Worm (Caenorhabditis elegans) whole organism, L4 larva: ENCODE results near the gene srsx-15.

ENCODE experiments used
- D1046.2 ChIP-seq: fragments of 200-800 bp; sonication (Bioruptor generic); IDR thresholded peaks from 2 replicates; pipeline ENCODE4 v1.3.6; 2022; ENCODE audit warnings: missing genetic modification characterization, missing compliant biosample characterization
- F26F4.8 ChIP-seq: fragments of 200-800 bp; sonication (Bioruptor generic); conservative IDR thresholded peaks from 2 replicates; pipeline ENCODE4 v1.3.6; 2022; ENCODE audit warnings: missing genetic modification characterization, missing compliant biosample characterization
- F49E8.2 ChIP-seq: sonication (generic microtip); optimal IDR thresholded peaks from 2 replicates; lab custom pipeline; 2016; ENCODE audit warnings: missing compliant biosample characterization, mild to moderate bottlenecking, missing genetic modification characterization, borderline replicate concordance
- Y48G9A.11 ChIP-seq: fragments of 200-800 bp; sonication (Bioruptor generic); IDR thresholded peaks from 2 replicates; pipeline ENCODE4 v1.3.6; 2022; ENCODE audit warnings: missing genetic modification reagents, missing genetic modification characterization, missing compliant biosample characterization
- ZK337.2 ChIP-seq: fragments of 200-800 bp; sonication (Bioruptor generic); IDR thresholded peaks from 2 replicates; pipeline ENCODE4 v1.3.6; 2022; ENCODE audit warnings: missing genetic modification reagents, missing genetic modification characterization, missing compliant biosample characterization
- aha-1 ChIP-seq: fragments of 150-350 bp; peaks from one replicate; lab custom pipeline; 2014; ENCODE audit warnings: missing biosample characterization, missing genetic modification characterization
- arid-1 ChIP-seq: fragments of 200-800 bp; sonication (Bioruptor generic); conservative IDR thresholded peaks from 2 replicates; pipeline ENCODE4 v1.3.6; 2022; ENCODE audit warnings: missing genetic modification reagents, missing genetic modification characterization, missing compliant biosample characterization
- ceh-20 ChIP-seq: fragments of 200-800 bp; sonication (Bioruptor generic); IDR thresholded peaks from 2 replicates; pipeline ENCODE4 v1.3.6; 2022; ENCODE audit warnings: missing genetic modification reagents, missing genetic modification characterization, missing compliant biosample characterization
- ceh-62 ChIP-seq: sonication (generic microtip); optimal IDR thresholded peaks from 2 replicates; lab custom pipeline; 2017; ENCODE audit warnings: missing biosample characterization, missing genetic modification characterization
- ctbp-1 ChIP-seq: fragments of 200-800 bp; sonication (Bioruptor generic); IDR thresholded peaks from 2 replicates; pipeline ENCODE4 v1.3.6; 2022; ENCODE audit warnings: missing genetic modification reagents, missing genetic modification characterization, missing compliant biosample characterization
- daf-16 ChIP-seq, 3 experiments: sonication (generic microtip); optimal IDR thresholded peaks; 2 replicates each; lab custom pipeline; 2016 to 2017; ENCODE audit warnings: missing genetic modification characterization in 3 of 3, missing genetic modification reagents in 3 of 3, mild to moderate bottlenecking in 2 of 3, missing compliant biosample characterization in 2 of 3, missing biosample characterization in 1 of 3, moderate library complexity in 1 of 3
- daf-8 ChIP-seq: fragments of 200-800 bp; sonication (Bioruptor generic); IDR thresholded peaks from 2 replicates; pipeline ENCODE4 v1.3.6; 2022; ENCODE audit warnings: missing genetic modification characterization, missing compliant biosample characterization
- dmd-6 ChIP-seq: fragments of 200-800 bp; sonication (Bioruptor generic); IDR thresholded peaks from 2 replicates; pipeline ENCODE4 v1.3.6; 2022; ENCODE audit warnings: missing genetic modification reagents, missing genetic modification characterization, missing compliant biosample characterization
- dmd-8 ChIP-seq: fragments of 200-800 bp; sonication (Bioruptor generic); IDR thresholded peaks from 2 replicates; pipeline ENCODE4 v1.3.6; 2022; ENCODE audit warnings: missing genetic modification characterization, missing compliant biosample characterization
- duxl-1 ChIP-seq: sonication (generic microtip); optimal IDR thresholded peaks from 2 replicates; lab custom pipeline; 2016; ENCODE audit warnings: mild to moderate bottlenecking, missing genetic modification characterization, moderate library complexity, missing compliant biosample characterization; ENCODE audit not compliant: poor library complexity
- dve-1 ChIP-seq: sonication (generic microtip); optimal IDR thresholded peaks from 2 replicates; lab custom pipeline; 2017; ENCODE audit warnings: antibody characterized with exemption, mild to moderate bottlenecking, missing genetic modification characterization, missing compliant biosample characterization; ENCODE audit not compliant: insufficient read depth
- hmg-1.1 ChIP-seq: fragments of 200-800 bp; sonication (Bioruptor generic); IDR thresholded peaks from 2 replicates; pipeline ENCODE4 v1.3.6; 2022; ENCODE audit warnings: missing genetic modification reagents, missing genetic modification characterization, missing compliant biosample characterization
- lim-7 ChIP-seq: fragments of 200-800 bp; sonication (Bioruptor generic); IDR thresholded peaks from 2 replicates; pipeline ENCODE4 v1.3.6; 2022; ENCODE audit warnings: missing genetic modification characterization, missing compliant biosample characterization
- lin-1 ChIP-seq: fragments of 200-800 bp; sonication (Bioruptor generic); IDR thresholded peaks from 2 replicates; pipeline ENCODE4 v1.3.6; 2022; ENCODE audit warnings: missing genetic modification reagents, missing genetic modification characterization, missing compliant biosample characterization
- lin-13 ChIP-seq: fragments of 150-350 bp; optimal IDR thresholded peaks from 2 replicates; lab custom pipeline; 2014; ENCODE audit warnings: missing biosample characterization, missing genetic modification reagents, missing genetic modification characterization
- lin-29 ChIP-seq: fragments of 200-800 bp; sonication (Bioruptor generic); IDR thresholded peaks from 2 replicates; pipeline ENCODE4 v1.3.6; 2022; ENCODE audit warnings: missing genetic modification reagents, missing genetic modification characterization, missing compliant biosample characterization
- lin-38 ChIP-seq: fragments of 200-800 bp; sonication (Bioruptor generic); IDR thresholded peaks from 2 replicates; pipeline ENCODE4 v1.3.6; 2022; ENCODE audit warnings: missing genetic modification reagents, missing genetic modification characterization, missing compliant biosample characterization
- lin-39 ChIP-seq: fragments of 150-350 bp; optimal IDR thresholded peaks from 2 replicates; lab custom pipeline; 2014; ENCODE audit warnings: missing biosample characterization, missing genetic modification reagents, missing genetic modification characterization
- mdl-1 ChIP-seq, 2 experiments: fragments of 150-350 bp in 1 of 2; sonication (generic microtip) in 1 of 2; optimal IDR thresholded peaks; 2 replicates each; lab custom pipeline; 2014 to 2017; ENCODE audit warnings: missing biosample characterization in 2 of 2, missing genetic modification characterization in 2 of 2
- mdt-29 ChIP-seq: fragments of 200-800 bp; sonication (Bioruptor generic); IDR thresholded peaks from 2 replicates; pipeline ENCODE4 v1.3.6; 2022; ENCODE audit warnings: missing genetic modification reagents, missing genetic modification characterization, missing compliant biosample characterization
- mep-1 ChIP-seq: fragments of 150-350 bp; sonication (generic microtip); optimal IDR thresholded peaks from 3 replicates; lab custom pipeline; 2014; ENCODE audit warnings: missing biosample characterization, missing genetic modification characterization
- nhr-10 ChIP-seq: fragments of 150-350 bp; optimal IDR thresholded peaks from 2 replicates; lab custom pipeline; 2014; ENCODE audit warnings: missing biosample characterization, missing genetic modification characterization
- nhr-102 ChIP-seq: sonication (generic microtip); optimal IDR thresholded peaks from 2 replicates; lab custom pipeline; 2016; ENCODE audit warnings: mild to moderate bottlenecking, missing genetic modification characterization, moderate library complexity, missing compliant biosample characterization
- nhr-25 ChIP-seq: sonication (generic microtip); optimal IDR thresholded peaks from 2 replicates; lab custom pipeline; 2017; ENCODE audit warnings: missing genetic modification characterization, mild to moderate bottlenecking, missing compliant biosample characterization, antibody characterized with exemption, moderate library complexity, borderline replicate concordance; ENCODE audit not compliant: insufficient read depth
- nhr-41 ChIP-seq: fragments of 200-800 bp; sonication (Bioruptor generic); IDR thresholded peaks from 2 replicates; pipeline ENCODE4 v1.3.6; 2022; ENCODE audit warnings: missing genetic modification reagents, missing genetic modification characterization, missing compliant biosample characterization
- nhr-42 ChIP-seq: fragments of 200-800 bp; sonication (Bioruptor generic); IDR thresholded peaks from 2 replicates; pipeline ENCODE4 v1.3.6; 2022; ENCODE audit warnings: missing genetic modification characterization, missing compliant biosample characterization
- nhr-6 ChIP-seq: fragments of 150-350 bp; optimal IDR thresholded peaks from 2 replicates; lab custom pipeline; 2014; ENCODE audit warnings: missing biosample characterization, missing genetic modification characterization
- nhr-76 ChIP-seq: fragments of 150-350 bp; optimal IDR thresholded peaks from 2 replicates; lab custom pipeline; 2014; ENCODE audit warnings: missing biosample characterization, missing genetic modification characterization
- nhr-77 ChIP-seq: fragments of 150-350 bp; optimal IDR thresholded peaks from 2 replicates; lab custom pipeline; 2014; ENCODE audit warnings: missing biosample characterization, missing genetic modification characterization
- sdz-12 ChIP-seq: fragments of 200-800 bp; sonication (Bioruptor generic); optimal IDR thresholded peaks from 2 replicates; lab custom pipeline; 2018; ENCODE audit warnings: mild to moderate bottlenecking, missing genetic modification characterization, missing compliant biosample characterization
- snpc-4 ChIP-seq: fragments of 150-350 bp; optimal IDR thresholded peaks from 2 replicates; lab custom pipeline; 2014; ENCODE audit warnings: missing biosample characterization, missing genetic modification characterization
- spr-3 ChIP-seq: fragments of 200-800 bp; sonication (Bioruptor generic); optimal IDR thresholded peaks from 2 replicates; lab custom pipeline; 2018; ENCODE audit warnings: mild to moderate bottlenecking, missing genetic modification characterization, missing compliant biosample characterization
- unc-62 ChIP-seq, 3 experiments: fragments of 150-350 bp in 1 of 3; sonication (generic microtip); optimal IDR thresholded peaks in 2 of 3; peaks in 1 of 3; 1 replicate in 1 of 3; 2 replicates in 2 of 3; lab custom pipeline; 2014 to 2017; ENCODE audit warnings: missing biosample characterization in 3 of 3, missing genetic modification characterization in 3 of 3, missing genetic modification reagents in 3 of 3, missing genotype in 1 of 3
- vab-7 ChIP-seq: fragments of 200-800 bp; sonication (Bioruptor generic); IDR thresholded peaks from 2 replicates; pipeline ENCODE4 v1.3.6; 2022; ENCODE audit warnings: missing genetic modification reagents, missing genetic modification characterization, missing compliant biosample characterization
- zag-1 ChIP-seq: fragments of 150-350 bp; optimal IDR thresholded peaks from 2 replicates; lab custom pipeline; 2014; ENCODE audit warnings: missing biosample characterization, missing genetic modification characterization
- zip-2 ChIP-seq: fragments of 150-350 bp; optimal IDR thresholded peaks from 2 replicates; lab custom pipeline; 2014; ENCODE audit warnings: missing biosample characterization, missing genetic modification characterization

srsx-15 gene

DNA sequence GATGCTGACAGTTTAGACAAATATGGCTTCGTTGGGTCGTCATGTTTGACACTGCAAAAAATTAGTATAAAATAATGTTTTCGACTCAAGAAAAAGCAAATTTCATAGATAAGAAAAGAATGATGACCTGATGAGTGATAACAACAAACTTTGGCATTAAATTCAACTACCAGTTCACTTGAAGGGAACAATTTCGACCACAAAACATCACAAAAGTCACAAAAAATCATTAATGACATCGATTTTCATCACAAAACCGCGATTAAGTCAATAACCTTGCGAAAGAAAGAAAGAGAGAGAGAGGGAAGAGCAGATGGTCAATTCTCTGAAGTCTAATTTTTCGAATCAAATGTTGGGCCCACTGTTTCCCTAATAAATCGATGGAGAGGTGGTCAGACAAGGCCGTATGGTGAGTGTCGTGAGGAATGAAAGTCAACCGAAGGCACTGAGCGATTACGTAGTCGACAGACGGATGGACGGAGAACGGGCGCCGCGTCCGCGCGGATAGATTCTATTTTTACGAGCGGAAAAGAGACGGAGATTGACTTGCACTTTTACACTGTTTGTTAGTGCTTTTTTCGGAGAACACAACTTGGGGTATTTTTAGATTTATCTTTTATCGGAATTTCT, 40.9 kb upstream of the srsx-15 start, which contains the start of gene bec-1 (continued):
- TF ChIP-seq daf-8 (no peak), ctbp-1 (GFP tag; lab: Robert Waterston, UW) (no peak), zag-1 (tag; lab: Kevin White, UChicago) (no peak), snpc-4 (tag; lab: Kevin White, UChicago) (no peak), nhr-25 (tag; lab: Kevin White, UChicago) (no peak), ZK337.2 (GFP tag; lab: Robert Waterston, UW) (no peak), lin-38 (no peak), lin-29 (GFP tag; lab: Robert Waterston, UW) (no peak), vab-7 (GFP tag; lab: Robert Waterston, UW) (no peak), dve-1 (no peak), aha-1 (tag; lab: Kevin White, UChicago) (peak; percentile 19), mdt-29 (GFP tag; lab: Robert Waterston, UW) (no peak), lin-39 (tag; lab: Kevin White, UChicago) (no peak), nhr-77 (no peak), nhr-6 (tag; lab: Kevin White, UChicago) (no peak), zip-2 (tag; lab: Kevin White, UChicago) (no peak), dmd-8 (GFP tag; lab: Robert Waterston, UW) (no peak), Y48G9A.11 (GFP tag; lab: Robert Waterston, UW) (no peak), ceh-20 (GFP tag; lab: Robert Waterston, UW) (no peak), mdl-1 (tag; optimal IDR thresholded peaks at IDR 0.05; lab: Kevin White, UChicago) (no peak), nhr-42 (no peak), sdz-12 (GFP tag; lab: Kevin White, UChicago) (no peak), D1046.2 (GFP tag; lab: Robert Waterston, UW) (no peak), nhr-102 (tag; lab: Kevin White, UChicago) (no peak), nhr-76 (no peak), nhr-41 (GFP tag; lab: Robert Waterston, UW) (no peak), ceh-62 (tag; lab: Kevin White, UChicago) (no peak), lin-13 (GFP tag; lab: Kevin White, UChicago) (no peak), mep-1 (tag; lab: Kevin White, UChicago) (no peak), F26F4.8 (no peak), lin-1 (no peak), lim-7 (no peak), arid-1 (GFP tag; lab: Robert Waterston, UW) (no peak), duxl-1 (tag; lab: Kevin White, UChicago) (no peak), hmg-1.1 (GFP tag; lab: Robert Waterston, UW) (0 out of 2 replicates have a peak, but pooled peaks have one; percentile 10), dmd-6 (0 out of 2 replicates have a peak, but pooled peaks have one; percentile 21), F49E8.2 (tag; lab: Kevin White, UChicago) (no peak), unc-62 (GFP tag; optimal IDR thresholded peaks at IDR 0.05 in 1 of 2; lab: Kevin White, UChicago) (peak in 1 of 2 experiments; percentile 28), unc-62 (tag; optimal IDR thresholded peaks at IDR 0.05; lab: Kevin White, UChicago) (no peak), spr-3 (GFP tag; lab: Kevin White, UChicago) (no peak), nhr-10 (tag; lab: Kevin White, UChicago) (no peak), daf-16 (GFP tag; optimal IDR thresholded peaks at IDR 0.05; lab: Kevin White, UChicago) (no peak), daf-16 (tag; optimal IDR thresholded peaks at IDR 0.05; lab: Kevin White, UChicago) (peak; percentile 10)
